Worm (Caenorhabditis elegans): ENCODE results near the gene C46A5.4.
A peak's percentile ranks its signal among the peaks of the same experiment; 100 is the strongest.

Gene C46A5.4

ce11 chrIV:7789521-7789949, 32.4 kb upstream of the C46A5.4 start, which contains the start of gene imp-3 (continued):
- TF ChIP-seq aptf-2 (GFP tag; conservative IDR thresholded peaks at IDR 0.05) (no peak), tbx-9 (tag; optimal IDR thresholded peaks at IDR 0.05; ENCODE audit: borderline replicate concordance) (peak; percentile 64), nhr-179 (tag; optimal IDR thresholded peaks at IDR 0.05) (no peak), ztf-3 (GFP tag; optimal IDR thresholded peaks at IDR 0.05) (no peak), snpc-1.1 (tag; optimal IDR thresholded peaks at IDR 0.05; ENCODE audit: insufficient read depth) (peak; percentile 19), fkh-3 (tag; optimal IDR thresholded peaks at IDR 0.05) (no peak), ztf-25 (GFP tag; IDR thresholded peaks at IDR 0.05) (0 out of 2 replicates have a peak, but pooled peaks have one; percentile 66), Y53F4B.3 (GFP tag; IDR thresholded peaks at IDR 0.05) (no peak), ceh-58 (GFP tag; IDR thresholded peaks at IDR 0.05) (0 out of 2 replicates have a peak, but pooled peaks have one; percentile 10), nfyb-1 (GFP tag; IDR thresholded peaks at IDR 0.05) (peak; percentile 69), dpff-1 (tag; optimal IDR thresholded peaks at IDR 0.05) (peak; percentile 7), zfh-2 (GFP tag; conservative IDR thresholded peaks at IDR 0.05) (no peak), atf-7 (tag; optimal IDR thresholded peaks at IDR 0.05) (peak; percentile 79), ztf-28 (GFP tag; IDR thresholded peaks at IDR 0.05) (0 out of 2 replicates have a peak, but pooled peaks have one; percentile 35), Y95B8A.8 (GFP tag; IDR thresholded peaks at IDR 0.05) (peak; percentile 66; the same call in 1 of the 2 replicates), madf-3 (GFP tag; IDR thresholded peaks at IDR 0.05) (0 out of 2 replicates have a peak, but pooled peaks have one; percentile 40), xnd-1 (tag; optimal IDR thresholded peaks at IDR 0.05) (peak; percentile 23), F55B11.4 (tag; optimal IDR thresholded peaks at IDR 0.05; ENCODE audit: borderline replicate concordance, insufficient read depth) (no peak), nhr-27 (tag; optimal IDR thresholded peaks at IDR 0.05) (no peak), madf-6 (GFP tag; IDR thresholded peaks at IDR 0.05) (peak; percentile 72), gei-17 (GFP tag; optimal IDR thresholded peaks at IDR 0.05) (peak; percentile 1), attf-5 (GFP tag; optimal IDR thresholded peaks at IDR 0.05) (peak; percentile 74), lin-40 (tag; optimal IDR thresholded peaks at IDR 0.05) (peak; percentile 60), ceh-79 (tag; optimal IDR thresholded peaks at IDR 0.05) (peak; percentile 49), ets-4 (GFP tag; optimal IDR thresholded peaks at IDR 0.05) (no peak), let-607 (tag; optimal IDR thresholded peaks at IDR 0.05) (peak; percentile 19 to 24), madf-10 (tag; optimal IDR thresholded peaks at IDR 0.05) (peak; percentile 45), F37B4.10 (GFP tag; IDR thresholded peaks at IDR 0.05) (no peak), akir-1 (GFP tag; optimal IDR thresholded peaks at IDR 0.05) (no peak), B0035.1 (tag; optimal IDR thresholded peaks at IDR 0.05) (no peak), bed-2 (GFP tag; IDR thresholded peaks at IDR 0.05) (no peak), lsl-1 (GFP tag; optimal IDR thresholded peaks at IDR 0.05) (peak; percentile 9), rec-8 (tag; optimal IDR thresholded peaks at IDR 0.05) (no peak), ceh-40 (GFP tag; IDR thresholded peaks at IDR 0.05) (peak; percentile 76), lir-1 (GFP tag; conservative IDR thresholded peaks at IDR 0.05) (0 out of 2 replicates have a peak, but pooled peaks have one; percentile 22), dox-1 (GFP tag; IDR thresholded peaks at IDR 0.05) (peak; percentile 68; the same call in 1 of the 2 replicates), rpc-1 (optimal IDR thresholded peaks at IDR 0.05) (no peak), rpc-1 (tag; optimal IDR thresholded peaks at IDR 0.05) (no peak), ccch-3 (GFP tag; optimal IDR thresholded peaks at IDR 0.05) (no peak), athp-1 (tag; optimal IDR thresholded peaks at IDR 0.05) (peak; percentile 88), T07F8.4 (tag; optimal IDR thresholded peaks at IDR 0.05) (no peak), hmg-1.2 (GFP tag; IDR thresholded peaks at IDR 0.05) (no peak; the same call in 1 of the 2 replicates), him-1 (tag; optimal IDR thresholded peaks at IDR 0.05) (no peak), chd-7 (tag; optimal IDR thresholded peaks at IDR 0.05) (peak; percentile 75), mel-28 (tag; optimal IDR thresholded peaks at IDR 0.05; ENCODE audit: borderline replicate concordance) (no peak), sea-2 (GFP tag; IDR thresholded peaks at IDR 0.05) (no peak), efl-1 (GFP tag; optimal IDR thresholded peaks at IDR 0.05) (no peak), unc-62 (GFP tag; optimal IDR thresholded peaks at IDR 0.05) (no peak)
